Fruit fly (Drosophila melanogaster) whole organism, embryonic: Measurements from ENCODE around the gene CG31109.
A peak's percentile ranks its signal among the peaks of the same experiment; 100 is the strongest.

Experiments
- BtbVII ChIP-seq: fragments of 200-800 bp; sonication (Bioruptor generic); optimal IDR thresholded peaks from 3 replicates; lab custom pipeline; 2017; ENCODE audit warnings: missing biosample characterization, mild to moderate bottlenecking, missing genetic modification characterization
- CG11247 ChIP-seq: fragments of 200-800 bp; sonication (Bioruptor generic); IDR thresholded peaks from 2 replicates; pipeline ENCODE4 v1.3.6; 2022; ENCODE audit warnings: missing biosample characterization, missing genetic modification characterization
- CG12104 ChIP-seq: fragments of 200-800 bp; sonication (Bioruptor generic); optimal IDR thresholded peaks from 3 replicates; lab custom pipeline; 2016; ENCODE audit warnings: missing biosample characterization, missing genetic modification characterization
- CG13424 ChIP-seq: fragments of 200-800 bp; sonication (Bioruptor generic); optimal IDR thresholded peaks from 2 replicates; lab custom pipeline; 2019; ENCODE audit warnings: missing biosample characterization, mild to moderate bottlenecking, missing genetic modification characterization, moderate library complexity
- CG13894 ChIP-seq: fragments of 200-800 bp; sonication (Bioruptor generic); optimal IDR thresholded peaks from 3 replicates; lab custom pipeline; 2018; ENCODE audit warnings: missing biosample characterization, mild to moderate bottlenecking, missing genetic modification characterization, moderate library complexity
- CG16863 ChIP-seq: fragments of 200-800 bp; sonication (Bioruptor generic); optimal IDR thresholded peaks from 3 replicates; lab custom pipeline; 2016; ENCODE audit warnings: missing biosample characterization, missing genetic modification characterization
- CG17361 ChIP-seq: fragments of 200-800 bp; sonication (Bioruptor generic); IDR thresholded peaks from 3 replicates; pipeline ENCODE4 v1.3.6; 2022; ENCODE audit warnings: missing biosample characterization, missing genetic modification characterization
- CG2120 ChIP-seq: fragments of 200-800 bp; sonication (Bioruptor generic); optimal IDR thresholded peaks from 3 replicates; lab custom pipeline; 2016; ENCODE audit warnings: missing biosample characterization, missing genetic modification characterization
- CG2129 ChIP-seq: fragments of 200-800 bp; sonication (Bioruptor generic); IDR thresholded peaks from 2 replicates; pipeline ENCODE4 v1.3.6; 2022; ENCODE audit warnings: missing biosample characterization, missing genetic modification characterization; ENCODE audit not compliant: partially characterized antibody
- CG30431 ChIP-seq: fragments of 200-800 bp; sonication (Bioruptor generic); optimal IDR thresholded peaks from 2 replicates; lab custom pipeline; 2017; ENCODE audit warnings: missing biosample characterization, missing genetic modification characterization
- CG31365 ChIP-seq: fragments of 200-800 bp; sonication (Bioruptor generic); optimal IDR thresholded peaks from 2 replicates; lab custom pipeline; 2018; ENCODE audit warnings: missing biosample characterization, mild to moderate bottlenecking, missing genetic modification characterization
- CG32532 ChIP-seq: fragments of 200-800 bp; sonication (Bioruptor generic); IDR thresholded peaks from 2 replicates; pipeline ENCODE4 v1.3.6; 2022; ENCODE audit warnings: missing biosample characterization, missing genetic modification characterization
- CG34376 ChIP-seq: fragments of 200-800 bp; sonication (Bioruptor generic); optimal IDR thresholded peaks from 2 replicates; lab custom pipeline; 2018; ENCODE audit warnings: missing biosample characterization, mild to moderate bottlenecking, missing genetic modification characterization
- CG4404 ChIP-seq: fragments of 200-800 bp; sonication (Bioruptor generic); IDR thresholded peaks from 2 replicates; pipeline ENCODE4 v1.3.6; 2022; ENCODE audit warnings: missing biosample characterization, missing genetic modification characterization
- CG4854 ChIP-seq: fragments of 200-800 bp; sonication (Bioruptor generic); optimal IDR thresholded peaks from 2 replicates; lab custom pipeline; 2016; ENCODE audit warnings: missing biosample characterization, missing genetic modification characterization, inconsistent platforms
- CG7786 ChIP-seq: fragments of 200-800 bp; sonication (Bioruptor generic); optimal IDR thresholded peaks from 2 replicates; lab custom pipeline; 2016; ENCODE audit warnings: missing biosample characterization, missing genetic modification characterization
- CG7928 ChIP-seq: fragments of 200-800 bp; sonication (Bioruptor generic); optimal IDR thresholded peaks from 2 replicates; lab custom pipeline; 2017; ENCODE audit warnings: missing biosample characterization, mild to moderate bottlenecking, missing genetic modification characterization
- CG8281 ChIP-seq: fragments of 200-800 bp; sonication (Bioruptor generic); optimal IDR thresholded peaks from 2 replicates; lab custom pipeline; 2018; ENCODE audit warnings: missing biosample characterization, mild to moderate bottlenecking, missing genetic modification characterization, moderate library complexity
- CG9437 ChIP-seq: fragments of 200-800 bp; sonication (Bioruptor generic); optimal IDR thresholded peaks from 2 replicates; lab custom pipeline; 2018; ENCODE audit warnings: missing biosample characterization, mild to moderate bottlenecking, missing genetic modification characterization
- CG9727 ChIP-seq: fragments of 200-800 bp; sonication (Bioruptor generic); optimal IDR thresholded peaks from 3 replicates; lab custom pipeline; 2017; ENCODE audit warnings: missing biosample characterization, mild to moderate bottlenecking, missing genetic modification characterization
- Dad ChIP-seq: fragments of 200-800 bp; sonication (Bioruptor generic); optimal IDR thresholded peaks from 3 replicates; lab custom pipeline; 2016; ENCODE audit warnings: missing biosample characterization, missing genetic modification characterization
- Hand ChIP-seq: fragments of 200-800 bp; sonication (Bioruptor generic); optimal IDR thresholded peaks from 2 replicates; lab custom pipeline; 2017; ENCODE audit warnings: mild to moderate bottlenecking, missing biosample characterization, missing genetic modification reagents, missing genetic modification characterization
- Hey ChIP-seq: fragments of 200-800 bp; sonication (Bioruptor generic); optimal IDR thresholded peaks from 3 replicates; lab custom pipeline; 2018; ENCODE audit warnings: missing biosample characterization, mild to moderate bottlenecking, missing genetic modification characterization
- Kr ChIP-seq: fragments of 200-800 bp; sonication (Bioruptor generic); optimal IDR thresholded peaks from 2 replicates; lab custom pipeline; 2017; ENCODE audit warnings: missing biosample characterization, mild to moderate bottlenecking, missing genetic modification characterization
- Meics ChIP-seq: fragments of 200-800 bp; sonication (Bioruptor generic); optimal IDR thresholded peaks from 2 replicates; lab custom pipeline; 2017; ENCODE audit warnings: missing biosample characterization, mild to moderate bottlenecking, missing genetic modification characterization
- Myb ChIP-seq: fragments of 200-800 bp; sonication (Bioruptor generic); optimal IDR thresholded peaks from 2 replicates; lab custom pipeline; 2016; ENCODE audit warnings: missing biosample characterization, missing genetic modification characterization
- Nf-YB ChIP-seq: fragments of 200-800 bp; sonication (Bioruptor generic); optimal IDR thresholded peaks from 3 replicates; lab custom pipeline; 2019; ENCODE audit warnings: missing biosample characterization, mild to moderate bottlenecking, missing genetic modification characterization, moderate library complexity
- Sry-β ChIP-seq: fragments of 200-800 bp; sonication (Bioruptor generic); optimal IDR thresholded peaks from 2 replicates; lab custom pipeline; 2018; ENCODE audit warnings: missing biosample characterization, mild to moderate bottlenecking, missing genetic modification characterization, moderate library complexity
- ara ChIP-seq: fragments of 200-800 bp; sonication (Bioruptor generic); IDR thresholded peaks from 2 replicates; pipeline ENCODE4 v1.3.6; 2022; ENCODE audit warnings: missing biosample characterization, missing genetic modification characterization
- cad ChIP-seq: fragments of >200 bp; optimal IDR thresholded peaks from 2 replicates; lab custom pipeline; 2017; ENCODE audit warnings: missing biosample characterization, missing genetic modification characterization
- chinmo ChIP-seq: fragments of 200-800 bp; sonication (Bioruptor generic); IDR thresholded peaks from 4 replicates; pipeline ENCODE4 v1.3.6; 2022; ENCODE audit warnings: missing biosample characterization, missing genetic modification characterization; ENCODE audit not compliant: partially characterized antibody
- da ChIP-seq: fragments of 200-800 bp; sonication (Bioruptor generic); optimal IDR thresholded peaks from 2 replicates; lab custom pipeline; 2016; ENCODE audit warnings: missing biosample characterization, missing genetic modification characterization
- en ChIP-seq: fragments of 200-800 bp; sonication (Bioruptor generic); optimal IDR thresholded peaks from 2 replicates; lab custom pipeline; 2016; ENCODE audit warnings: missing biosample characterization, missing genetic modification characterization
- grn ChIP-seq: fragments of 200-800 bp; sonication (Bioruptor generic); optimal IDR thresholded peaks from 3 replicates; lab custom pipeline; 2017; ENCODE audit warnings: missing biosample characterization, missing genetic modification characterization
- gt ChIP-seq: fragments of 200-800 bp; sonication (Bioruptor generic); IDR thresholded peaks from 2 replicates; pipeline ENCODE4 v1.3.6; 2022; ENCODE audit warnings: missing biosample characterization, missing genetic modification characterization
- her ChIP-seq: fragments of 200-800 bp; sonication (Bioruptor generic); optimal IDR thresholded peaks from 2 replicates; lab custom pipeline; 2016; ENCODE audit warnings: missing biosample characterization, missing genetic modification characterization
- jumu ChIP-seq: fragments of 200-800 bp; sonication (Bioruptor generic); optimal IDR thresholded peaks from 3 replicates; lab custom pipeline; 2016; ENCODE audit warnings: missing biosample characterization, missing genetic modification characterization
- knrl ChIP-seq: fragments of 200-800 bp; sonication (Bioruptor generic); IDR thresholded peaks from 3 replicates; pipeline ENCODE4 v1.3.6; 2022; ENCODE audit warnings: missing biosample characterization, missing genetic modification characterization; ENCODE audit not compliant: partially characterized antibody
- nerfin-1 ChIP-seq: fragments of 200-800 bp; sonication (Bioruptor generic); optimal IDR thresholded peaks from 3 replicates; lab custom pipeline; 2019; ENCODE audit warnings: missing biosample characterization, mild to moderate bottlenecking, missing genetic modification characterization, moderate library complexity
- onecut ChIP-seq: fragments of 200-800 bp; sonication (Bioruptor generic); IDR thresholded peaks from 2 replicates; pipeline ENCODE4 v1.3.6; 2022; ENCODE audit warnings: missing biosample characterization, missing genetic modification characterization
- p53 ChIP-seq: fragments of 200-800 bp; sonication (Bioruptor generic); optimal IDR thresholded peaks from 2 replicates; lab custom pipeline; 2016; ENCODE audit warnings: missing biosample characterization, missing genetic modification characterization
- pita ChIP-seq: fragments of 200-800 bp; sonication (Bioruptor generic); optimal IDR thresholded peaks from 2 replicates; lab custom pipeline; 2017; ENCODE audit warnings: missing biosample characterization, mild to moderate bottlenecking, missing genetic modification characterization
- prd ChIP-seq, 3 experiments: fragments of >200 bp in 2 of 3; fragments of 200-800 bp in 1 of 3; sonication (Bioruptor generic) in 1 of 3; optimal IDR thresholded peaks in 2 of 3; IDR thresholded peaks in 1 of 3; 2 replicates in 2 of 3; 3 replicates in 1 of 3; pipeline versions ENCODE4 v1.3.6 to Lab custom; 2017 to 2022; ENCODE audit warnings: missing biosample characterization in 1 of 3, missing genetic modification characterization in 1 of 3
- sd ChIP-seq: fragments of 200-800 bp; sonication (Bioruptor generic); optimal IDR thresholded peaks from 3 replicates; lab custom pipeline; 2018; ENCODE audit warnings: missing biosample characterization, mild to moderate bottlenecking, missing genetic modification characterization, moderate library complexity
- shn ChIP-seq: fragments of 200-800 bp; sonication (Bioruptor generic); optimal IDR thresholded peaks from 3 replicates; lab custom pipeline; 2016; ENCODE audit warnings: missing biosample characterization, missing genetic modification characterization
- sisA ChIP-seq: fragments of 200-800 bp; sonication (Bioruptor generic); IDR thresholded peaks from 2 replicates; pipeline ENCODE4 v1.3.6; 2022; ENCODE audit warnings: missing biosample characterization, missing genetic modification characterization
- tna ChIP-seq: fragments of 200-800 bp; sonication (Bioruptor generic); IDR thresholded peaks from 2 replicates; pipeline ENCODE4 v1.3.6; 2022; ENCODE audit warnings: missing biosample characterization, missing genetic modification characterization; ENCODE audit not compliant: partially characterized antibody
- vvl ChIP-seq: fragments of 200-800 bp; sonication (Bioruptor generic); IDR thresholded peaks from 2 replicates; pipeline ENCODE4 v1.3.6; 2022; ENCODE audit warnings: missing biosample characterization, missing genetic modification characterization
- zen2 ChIP-seq: fragments of 200-800 bp; sonication (Bioruptor generic); IDR thresholded peaks from 3 replicates; pipeline ENCODE4 v1.3.6; 2022; ENCODE audit warnings: missing biosample characterization, missing genetic modification characterization; ENCODE audit not compliant: partially characterized antibody

CG31109 gene

dm6 chr3R:25049742-25050517 is 4.5 kb downstream of the CG31109 start (continued):
- no peak for TF ChIP-seq prd (optimal IDR thresholded peaks at IDR 0.05; lab: Kevin White, UChicago)
- TF ChIP-seq prd (GFP tag; IDR thresholded peaks at IDR 0.05; lab: Robert Waterston, UW) = no peak
- TF ChIP-seq chinmo (GFP tag; lab: Robert Waterston, UW) = no peak
- TF ChIP-seq CG34376 (GFP tag; lab: Kevin White, UChicago) = peak; percentile 91
- no peak for TF ChIP-seq pita (GFP tag; lab: Kevin White, UChicago)
- peak; percentile 15 for TF ChIP-seq her (GFP tag; lab: Kevin White, UChicago)
- TF ChIP-seq CG11247 (GFP tag; lab: Robert Waterston, UW) = no peak
- peak; percentile 58 for TF ChIP-seq sd (tag; lab: Kevin White, UChicago)
- no peak for TF ChIP-seq Hey (tag; lab: Kevin White, UChicago)
- TF ChIP-seq p53 (GFP tag; lab: Kevin White, UChicago) = peak; percentile 42
- TF ChIP-seq Meics (GFP tag; lab: Kevin White, UChicago) = peak; percentile 42
- TF ChIP-seq tna (GFP tag; lab: Robert Waterston, UW) = no peak
- peak; percentile 9 for TF ChIP-seq Myb (GFP tag; lab: Kevin White, UChicago)
- TF ChIP-seq CG7786 (GFP tag; lab: Kevin White, UChicago) = no peak
- TF ChIP-seq en (GFP tag; lab: Kevin White, UChicago) = no peak
- no peak for TF ChIP-seq CG7928 (GFP tag; lab: Kevin White, UChicago)
- no peak for TF ChIP-seq ara (GFP tag; lab: Robert Waterston, UW)
- TF ChIP-seq CG8281 (tag; lab: Kevin White, UChicago) = no peak
- TF ChIP-seq CG13424 (tag; lab: Kevin White, UChicago) = no peak
- no peak for TF ChIP-seq CG4404 (GFP tag; lab: Robert Waterston, UW)
- TF ChIP-seq Nf-YB = peak; percentile 85
- TF ChIP-seq Sry-β (GFP tag; lab: Kevin White, UChicago) = peak; percentile 40
- TF ChIP-seq Kr (GFP tag; lab: Kevin White, UChicago) = no peak
- TF ChIP-seq Hand = peak; percentile 55
- TF ChIP-seq CG31365 (tag; lab: Kevin White, UChicago) = peak; percentile 28
- TF ChIP-seq CG12104 = no peak
- no peak for TF ChIP-seq gt (GFP tag; lab: Robert Waterston, UW)
- TF ChIP-seq Dad = no peak
- TF ChIP-seq CG16863 (GFP tag; lab: Kevin White, UChicago) = no peak
- no peak for TF ChIP-seq CG9437
- peak; percentile 46; the same call in 1 of the 2 replicates for TF ChIP-seq onecut (GFP tag; lab: Robert Waterston, UW)
- no peak for TF ChIP-seq vvl
- TF ChIP-seq CG17361 (GFP tag; lab: Robert Waterston, UW) = no peak
- TF ChIP-seq zen2 (GFP tag; lab: Robert Waterston, UW) = no peak
- no peak for TF ChIP-seq CG4854 (GFP tag; lab: Kevin White, UChicago)
- no peak for TF ChIP-seq cad (GFP tag; lab: Kevin White, UChicago)
- TF ChIP-seq BtbVII (GFP tag; lab: Kevin White, UChicago) = peak; percentile 61
- no peak for TF ChIP-seq CG9727
- TF ChIP-seq CG2129 (GFP tag; lab: Robert Waterston, UW) = no peak
- peak; percentile 17 for TF ChIP-seq jumu (GFP tag; lab: Kevin White, UChicago)
- no peak for TF ChIP-seq CG2120
- TF ChIP-seq grn (GFP tag; lab: Kevin White, UChicago) = peak; percentile 55
- no peak for TF ChIP-seq CG32532
- TF ChIP-seq shn = no peak
- no peak for TF ChIP-seq knrl
- peak; percentile 89 for TF ChIP-seq CG13894 (tag; lab: Kevin White, UChicago)
- TF ChIP-seq da (GFP tag; lab: Kevin White, UChicago) = no peak
- TF ChIP-seq nerfin-1 (tag; lab: Kevin White, UChicago) = no peak
- TF ChIP-seq CG30431 (GFP tag; lab: Kevin White, UChicago) = no peak
- TF ChIP-seq sisA (GFP tag; lab: Robert Waterston, UW) = no peak
